Worm (Caenorhabditis elegans) whole organism, L4/young adult: ENCODE results near the gene spat-2.

Experiments used
- W03F9.2 ChIP-seq: fragments of 150-350 bp; optimal IDR thresholded peaks from 2 replicates; lab custom pipeline; 2014; ENCODE audit warnings: missing biosample characterization, missing genetic modification characterization
- dao-5 ChIP-seq: sonication (generic microtip); optimal IDR thresholded peaks from 2 replicates; lab custom pipeline; 2016; ENCODE audit warnings: missing genotype, missing genetic modification characterization, moderate library complexity, missing compliant biosample characterization
- him-1 ChIP-seq: sonication (generic microtip); optimal IDR thresholded peaks from 2 replicates; lab custom pipeline; 2016; ENCODE audit warnings: missing genotype, missing genetic modification reagents, missing genetic modification characterization, missing compliant biosample characterization

Gene spat-2

DNA sequence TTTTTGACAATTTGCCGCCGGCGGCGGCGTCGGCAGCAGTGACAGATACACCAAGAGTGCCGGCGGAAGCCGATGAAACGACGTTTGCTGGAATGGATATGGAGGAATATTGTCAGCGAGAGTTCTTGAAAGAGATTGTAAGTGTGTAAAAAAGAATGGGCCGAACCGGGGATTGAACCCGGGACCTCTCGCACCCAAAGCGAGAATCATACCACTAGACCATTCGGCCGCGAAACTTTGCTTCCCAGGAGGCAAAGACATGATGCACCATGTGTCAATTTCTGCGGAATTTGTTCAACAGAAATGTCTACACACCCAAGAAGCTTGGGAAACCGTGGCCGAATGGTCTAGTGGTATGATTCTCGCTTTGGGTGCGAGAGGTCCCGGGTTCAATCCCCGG lies 30.0 kb downstream of the spat-2 start:
- TF ChIP-seq W03F9.2 (tag; lab: Kevin White, UChicago) (peak; percentile 74), dao-5 (tag; lab: Kevin White, UChicago) (no peak), him-1 (tag; lab: Kevin White, UChicago) (peak; percentile 81)

DNA sequence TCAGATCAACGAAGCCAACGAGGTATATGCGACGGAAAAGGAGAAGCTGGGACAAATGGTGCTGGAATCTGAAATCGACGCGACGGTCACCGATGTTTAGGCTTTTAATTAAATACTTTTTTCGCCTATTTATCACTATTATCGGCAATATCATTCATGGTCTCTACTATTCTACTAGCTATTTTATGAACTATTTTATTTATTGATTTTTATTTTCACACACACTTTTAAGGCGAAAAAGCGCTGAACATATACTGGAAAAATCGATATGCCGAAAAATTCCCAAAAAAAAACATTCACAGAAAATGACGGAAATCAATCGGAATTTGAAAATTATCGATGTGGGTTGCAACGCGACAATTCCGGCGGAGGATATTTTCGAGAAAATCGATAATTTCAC lies 31.8 kb downstream of the spat-2 start, which contains the start of gene W09D6.1:
TSS of gene W09D6.1 (plus strand) at position 301 of the 400 bp plus-strand sequence.
- TF ChIP-seq W03F9.2 (tag; lab: Kevin White, UChicago) (no peak), him-1 (tag; lab: Kevin White, UChicago) (no peak), dao-5 (tag; lab: Kevin White, UChicago) (no peak)

DNA sequence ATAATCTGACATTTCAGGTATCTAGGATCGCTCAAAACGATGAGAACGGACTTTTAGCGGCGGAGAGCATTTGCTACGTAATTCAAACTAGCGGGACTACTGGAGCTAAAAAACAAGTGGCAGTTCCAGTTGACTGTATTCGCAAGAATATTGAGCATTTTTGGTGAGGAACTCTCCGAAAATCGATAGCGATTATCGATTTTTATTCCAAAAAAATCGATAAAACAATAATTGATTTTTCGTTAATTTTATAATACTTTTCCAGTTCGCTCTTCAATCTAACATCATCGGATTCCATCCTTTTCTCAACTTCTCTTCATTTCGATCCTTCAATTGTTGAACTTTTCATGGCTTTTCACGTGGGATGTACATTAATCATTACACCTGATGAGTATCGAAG lies 32.5 kb downstream of the spat-2 start:
- TF ChIP-seq dao-5 (tag; lab: Kevin White, UChicago) (no peak), him-1 (tag; lab: Kevin White, UChicago) (no peak), W03F9.2 (tag; lab: Kevin White, UChicago) (no peak)

DNA sequence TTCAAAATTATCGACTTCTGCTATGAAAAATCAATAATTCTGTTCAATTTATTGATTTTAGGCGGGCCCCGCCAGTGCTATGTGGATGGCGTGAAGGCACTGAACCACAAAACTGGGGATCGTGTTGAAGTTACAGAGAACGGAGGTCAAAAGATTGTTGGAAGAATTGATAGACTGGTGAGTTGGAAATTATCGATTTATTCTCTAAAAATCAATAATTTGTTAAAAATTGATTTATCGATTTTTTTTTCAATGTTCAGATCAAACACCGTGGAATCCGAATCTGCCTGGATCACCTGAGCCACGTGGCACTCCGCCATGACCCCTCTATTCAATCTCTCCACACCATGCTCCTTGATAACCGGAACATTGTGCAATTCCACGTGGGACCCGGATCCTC lies 33.5 kb downstream of the spat-2 start:
- TF ChIP-seq W03F9.2 (tag; lab: Kevin White, UChicago) = no peak
- TF ChIP-seq dao-5 (tag; lab: Kevin White, UChicago) = no peak
- TF ChIP-seq him-1 (tag; lab: Kevin White, UChicago) = no peak

DNA sequence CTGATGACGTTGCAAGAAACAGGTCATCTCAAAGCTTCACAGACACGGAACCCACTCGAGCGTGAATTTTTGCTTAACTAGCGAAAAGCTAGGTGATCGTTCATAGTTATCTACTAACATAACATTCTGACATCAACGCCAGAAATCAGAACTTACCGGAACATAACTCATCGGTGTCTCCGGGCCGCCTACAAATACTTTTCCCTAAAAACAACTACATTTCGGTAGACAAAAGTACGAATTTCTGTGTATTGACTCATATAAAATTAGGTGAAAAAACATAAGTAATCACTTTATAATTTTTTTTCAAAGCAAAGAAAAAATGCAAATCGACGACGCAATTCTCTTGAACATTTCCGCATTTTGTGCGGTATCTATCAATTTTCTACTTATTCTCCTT lies 37.5 kb downstream of the spat-2 start, which contains the start of gene str-261:
TSS of gene str-261 (plus strand) at position 301 of the 400 bp plus-strand sequence.
- TF ChIP-seq W03F9.2 (tag; lab: Kevin White, UChicago) = no peak
- no peak for TF ChIP-seq him-1 (tag; lab: Kevin White, UChicago)
- no peak for TF ChIP-seq dao-5 (tag; lab: Kevin White, UChicago)

DNA sequence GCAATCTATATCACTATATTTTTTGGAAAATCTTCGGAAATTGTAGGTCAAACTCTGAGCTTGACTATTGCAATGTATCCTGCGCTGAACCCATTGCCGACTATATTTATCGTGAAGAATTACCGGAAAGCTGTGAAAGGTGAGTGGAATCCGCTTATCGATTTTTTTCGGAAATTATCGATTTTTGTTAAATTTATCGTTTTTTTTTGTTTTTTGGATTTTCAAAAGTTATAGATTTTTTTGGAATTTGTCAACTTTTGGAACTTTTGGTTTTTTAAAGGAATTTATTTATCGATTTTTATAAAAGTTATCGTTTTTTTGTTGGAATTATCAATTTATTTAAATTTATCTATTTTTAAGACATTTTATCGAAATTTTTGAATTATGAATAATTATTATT lies 40.0 kb downstream of the spat-2 start:
- no peak for TF ChIP-seq dao-5 (tag; lab: Kevin White, UChicago)
- TF ChIP-seq W03F9.2 (tag; lab: Kevin White, UChicago) = no peak
- no peak for TF ChIP-seq him-1 (tag; lab: Kevin White, UChicago)

DNA sequence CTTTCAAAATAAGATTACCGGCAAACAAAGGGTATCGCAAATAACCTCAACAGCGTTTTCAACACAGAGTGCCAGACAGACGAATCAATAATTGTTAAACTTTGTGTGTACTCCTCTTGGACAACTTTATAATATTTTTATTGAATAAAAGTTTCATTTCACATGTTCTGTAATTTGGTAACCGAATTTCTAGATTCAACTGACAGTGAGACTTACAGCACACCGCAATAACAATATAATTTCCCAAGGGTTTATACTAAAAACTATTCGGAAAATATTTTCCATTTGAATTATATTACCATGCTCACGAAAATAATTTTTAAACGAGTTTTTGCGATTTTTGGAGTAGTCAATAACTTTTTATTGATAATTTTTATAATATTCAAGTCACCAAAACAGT lies 40.7 kb downstream of the spat-2 start, which contains the start of gene str-246:
TSS of gene str-246 (plus strand) at position 301 of the 400 bp plus-strand sequence.
- TF ChIP-seq W03F9.2 (tag; lab: Kevin White, UChicago) = no peak
- no peak for TF ChIP-seq dao-5 (tag; lab: Kevin White, UChicago)
- no peak for TF ChIP-seq him-1 (tag; lab: Kevin White, UChicago)

DNA sequence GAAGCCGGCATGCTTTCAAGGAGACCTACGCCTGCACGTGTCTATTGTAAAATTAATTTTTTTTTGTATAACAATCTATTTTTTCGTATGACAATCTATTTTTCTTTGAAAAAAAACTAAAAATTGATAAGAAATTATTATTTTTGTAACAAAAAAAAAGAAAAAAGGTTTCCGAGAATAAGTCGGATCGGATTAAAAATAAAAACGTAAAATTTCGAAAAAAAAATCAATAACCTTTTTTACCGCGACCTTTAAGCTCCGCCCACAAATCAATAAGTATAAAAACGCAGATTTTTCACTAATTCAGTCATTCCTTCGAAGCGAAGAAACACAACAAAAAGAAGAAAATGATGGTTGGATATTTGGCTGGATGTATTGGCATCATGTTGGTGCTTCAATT lies 42.7 kb downstream of the spat-2 start, which contains the start of gene W09D6.4:
TSS of gene W09D6.4 (plus strand) at position 301 of the 400 bp plus-strand sequence.
- TF ChIP-seq him-1 (tag; lab: Kevin White, UChicago) (no peak), W03F9.2 (tag; lab: Kevin White, UChicago) (no peak), dao-5 (tag; lab: Kevin White, UChicago) (no peak)

DNA sequence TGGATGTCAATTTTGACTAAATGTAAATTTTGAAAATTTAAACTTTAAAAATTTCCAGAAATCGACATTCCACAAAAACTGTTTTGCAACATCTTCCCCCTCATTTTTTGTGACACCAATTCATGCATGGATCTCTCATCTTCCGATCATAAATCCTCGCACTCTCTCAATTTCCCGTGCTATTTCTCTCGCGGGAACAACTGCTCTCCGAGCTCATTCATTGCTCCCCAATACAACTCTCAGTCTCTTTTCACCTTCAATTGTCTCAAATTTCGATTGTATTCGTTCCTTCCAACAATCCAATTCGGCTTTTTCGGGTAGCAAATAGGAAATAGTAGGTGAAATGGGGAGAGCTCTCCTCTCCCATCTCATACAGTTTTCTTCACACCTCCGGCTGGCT lies 45.9 kb downstream of the spat-2 start:
- TF ChIP-seq W03F9.2 (tag; lab: Kevin White, UChicago) = no peak
- no peak for TF ChIP-seq dao-5 (tag; lab: Kevin White, UChicago)
- TF ChIP-seq him-1 (tag; lab: Kevin White, UChicago) = no peak

DNA sequence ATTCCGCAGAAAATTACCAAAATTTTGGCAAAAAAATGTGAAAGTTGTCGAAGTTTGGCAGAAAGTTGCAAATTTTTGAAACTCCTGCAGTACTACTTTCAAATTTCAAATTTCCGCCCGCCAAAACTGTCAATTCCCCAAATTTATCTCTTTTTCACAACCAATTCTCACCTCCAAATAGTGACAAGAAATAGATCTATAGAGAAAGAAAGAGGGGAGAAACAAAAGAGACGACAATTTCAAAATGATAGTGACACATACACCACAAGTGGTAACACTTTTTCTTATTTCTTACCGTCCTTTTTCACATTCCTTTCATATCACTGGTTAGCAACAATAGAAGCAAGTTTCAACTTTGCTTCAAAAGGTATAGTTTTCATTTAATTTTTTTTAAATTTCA lies 47.3 kb downstream of the spat-2 start:
- TF ChIP-seq dao-5 (tag; lab: Kevin White, UChicago) (no peak), him-1 (tag; lab: Kevin White, UChicago) (no peak), W03F9.2 (tag; lab: Kevin White, UChicago) (no peak)

DNA sequence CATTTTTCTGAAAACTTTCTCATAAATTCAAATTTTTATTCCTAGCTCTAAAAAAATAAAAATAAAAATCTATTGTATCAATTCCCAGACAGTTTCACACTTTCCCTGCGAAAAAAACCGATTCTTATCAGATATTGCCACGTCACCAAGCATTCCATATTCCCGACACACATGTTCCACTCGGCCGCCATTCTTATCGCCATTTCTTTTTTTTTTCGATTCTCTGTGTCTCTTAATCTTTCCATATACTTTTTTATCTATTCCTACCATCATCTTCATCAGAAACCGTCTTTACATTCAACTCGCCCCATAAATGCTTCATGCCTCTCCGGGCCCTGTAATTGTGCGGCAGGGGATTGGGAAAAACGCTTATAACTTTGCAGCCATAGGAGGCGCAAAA lies 50.7 kb downstream of the spat-2 start:
- TF ChIP-seq dao-5 (tag; lab: Kevin White, UChicago) (no peak), W03F9.2 (tag; lab: Kevin White, UChicago) (peak; percentile 24)

DNA sequence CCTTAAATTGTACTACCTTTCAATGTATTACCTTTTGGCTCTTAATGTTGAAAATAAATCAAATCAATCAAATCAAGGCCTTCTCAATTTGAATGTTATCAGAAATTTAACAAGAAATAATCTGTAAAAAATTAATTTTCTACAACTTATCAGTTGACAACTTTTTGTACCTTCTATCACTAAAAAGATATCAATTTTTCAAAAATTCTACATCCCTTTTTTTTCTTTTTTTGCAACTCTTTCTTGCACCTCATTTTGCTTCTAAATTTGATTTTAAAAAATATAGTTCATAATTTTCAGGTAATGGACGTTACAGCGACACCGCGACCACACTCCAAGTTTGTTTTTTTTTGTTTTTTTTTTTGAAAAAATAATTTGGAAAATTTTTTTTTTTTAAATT lies 51.4 kb downstream of the spat-2 start, which contains the start of gene W09D6.5:
TSS of gene W09D6.5 (plus strand) at position 301 of the 400 bp plus-strand sequence.
- TF ChIP-seq W03F9.2 (tag; lab: Kevin White, UChicago) = no peak
- no peak for TF ChIP-seq dao-5 (tag; lab: Kevin White, UChicago)
- no peak for TF ChIP-seq him-1 (tag; lab: Kevin White, UChicago)

DNA sequence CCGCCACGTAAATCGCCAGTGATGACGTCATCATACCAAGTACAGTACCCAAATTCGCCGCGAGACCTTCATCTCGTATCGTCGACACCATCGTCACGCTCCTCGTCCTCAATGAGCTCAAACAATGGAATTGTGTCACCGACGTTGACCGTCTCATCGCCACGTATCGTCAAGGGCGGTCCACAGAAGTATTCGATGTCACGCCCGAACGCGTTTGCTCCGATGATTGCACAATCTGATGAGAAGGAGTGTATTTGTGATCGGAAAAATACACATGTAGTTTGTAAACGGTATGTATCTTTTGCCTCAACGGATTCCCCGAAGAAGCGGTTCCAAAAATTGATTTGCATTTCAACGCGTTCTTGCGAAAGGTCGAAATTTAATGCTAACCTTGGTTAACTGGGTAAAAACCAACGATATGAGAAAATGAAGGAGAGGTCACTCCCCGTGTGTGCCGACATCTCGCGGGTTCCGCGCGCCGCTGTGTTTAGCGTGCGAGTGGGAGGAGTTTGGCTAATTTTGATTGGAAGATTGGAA lies 53.4 kb downstream of the spat-2 start:
- TF ChIP-seq dao-5 (tag; lab: Kevin White, UChicago) (no peak), him-1 (tag; lab: Kevin White, UChicago) (no peak), W03F9.2 (tag; lab: Kevin White, UChicago) (peak; percentile 35)

DNA sequence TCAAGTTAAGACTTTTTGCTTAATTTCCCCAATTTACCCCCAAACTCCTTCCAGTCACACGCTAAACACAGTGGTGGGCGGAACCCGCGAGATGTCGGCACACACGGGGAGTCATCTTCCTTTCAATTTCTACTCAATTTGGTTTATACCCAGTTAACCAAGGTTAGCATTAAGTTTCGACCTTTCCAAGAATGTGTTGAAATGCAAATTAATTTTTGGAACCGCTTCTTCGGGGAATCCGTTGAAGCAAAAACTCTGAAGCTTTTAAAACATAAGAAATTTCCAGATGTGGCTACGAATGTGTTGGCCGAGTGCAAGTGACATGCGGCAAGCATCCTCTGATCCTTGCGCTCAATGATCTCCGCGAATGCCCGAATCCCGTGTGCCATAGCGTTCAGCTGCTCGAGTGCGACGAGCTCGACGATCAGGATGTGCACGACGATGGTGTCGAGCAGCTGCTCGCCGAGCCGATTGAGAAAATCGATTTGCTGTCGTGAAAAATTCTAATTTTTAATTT lies 54.2 kb downstream of the spat-2 start:
- TF ChIP-seq W03F9.2 (tag; lab: Kevin White, UChicago) (no peak), dao-5 (tag; lab: Kevin White, UChicago) (no peak), him-1 (tag; lab: Kevin White, UChicago) (no peak)
